Fruit fly (Drosophila melanogaster): ENCODE measurements around the gene CG13116.

dm6 chr2L:9770896-9771295 is 41.2 kb downstream of the CG13116 start, which contains the start of gene ppk18:
- no peak for TF ChIP-seq CG8478 (optimal IDR thresholded peaks at IDR 0.05)
- TF ChIP-seq CTCF (optimal IDR thresholded peaks at IDR 0.05) = no peak

Measured in S2 (cell line).